Worm (Caenorhabditis elegans): ENCODE results near the gene unc-104.

unc-104 gene

ce11 chrII:7060202-7060601 lies 65.4 kb downstream of the unc-104 start (continued):
- TF ChIP-seq snpc-1.1 (tag; optimal IDR thresholded peaks at IDR 0.05; ENCODE audit: insufficient read depth) (no peak), F49E8.2 (tag; optimal IDR thresholded peaks at IDR 0.05; ENCODE audit: insufficient read depth) (no peak), ceh-58 (GFP tag; IDR thresholded peaks at IDR 0.05) (no peak), dpl-1 (GFP tag; optimal IDR thresholded peaks at IDR 0.05) (no peak), attf-5 (GFP tag; optimal IDR thresholded peaks at IDR 0.05) (no peak), tbp1 (GFP tag; optimal IDR thresholded peaks at IDR 0.05) (peak; percentile 32), Y95B8A.8 (GFP tag; IDR thresholded peaks at IDR 0.05) (no peak), repo-1 (tag; optimal IDR thresholded peaks at IDR 0.05) (no peak), mcd-1 (GFP tag; IDR thresholded peaks at IDR 0.05) (no peak), nhr-90 (tag; optimal IDR thresholded peaks at IDR 0.05) (peak; percentile 57), ztf-22 (GFP tag; optimal IDR thresholded peaks at IDR 0.05) (peak; percentile 79), snpc-3.4 (tag; optimal IDR thresholded peaks at IDR 0.05) (no peak), ama-1 (optimal IDR thresholded peaks at IDR 0.05) (no peak), ama-1 (GFP tag; optimal IDR thresholded peaks at IDR 0.05) (no peak), nhr-80 (tag; optimal IDR thresholded peaks at IDR 0.05) (peak; percentile 98), snpc-4 (GFP tag; optimal IDR thresholded peaks at IDR 0.05) (no peak), snpc-4 (tag; optimal IDR thresholded peaks at IDR 0.05) (peak in 2 of 4 experiments; percentile 10 to 13), madf-3 (GFP tag; IDR thresholded peaks at IDR 0.05) (no peak), sdz-38 (tag; optimal IDR thresholded peaks at IDR 0.05) (no peak), chd-7 (tag; optimal IDR thresholded peaks at IDR 0.05) (peak; percentile 30), tbx-9 (tag; optimal IDR thresholded peaks at IDR 0.05; ENCODE audit: borderline replicate concordance) (no peak), aptf-2 (GFP tag; conservative IDR thresholded peaks at IDR 0.05) (no peak), C06A6.2 (GFP tag; conservative IDR thresholded peaks at IDR 0.05) (peak; percentile 39; the same call in 1 of the 2 replicates), tlf-1 (GFP tag; optimal IDR thresholded peaks at IDR 0.05) (no peak), hlh-12 (tag; optimal IDR thresholded peaks at IDR 0.05) (no peak), hsf-1 (GFP tag; IDR thresholded peaks at IDR 0.05) (no peak), F57A8.1 (GFP tag; optimal IDR thresholded peaks at IDR 0.05) (no peak)
